Worm (Caenorhabditis elegans): ENCODE results near the gene gcn-2.

- TF ChIP-seq lin-38 (GFP tag; IDR thresholded peaks at IDR 0.05) (no peak), mxl-2 (GFP tag; conservative IDR thresholded peaks at IDR 0.05) (no peak)
Measured at ce11 chrII:13078848-13079428, 5.0 kb upstream of the gcn-2 start, which contains the start of gene F42G4.6.

Measured in whole organism, L4 larva.